Fruit fly (Drosophila melanogaster) whole organism, embryonic: Measurements from ENCODE around the gene nompC.

Source experiments
- Asciz ChIP-seq: fragments of 200-800 bp; sonication (Bioruptor generic); optimal IDR thresholded peaks from 2 replicates; lab custom pipeline; 2017; ENCODE audit warnings: missing biosample characterization, mild to moderate bottlenecking, missing genetic modification characterization, missing genetic modification reagents
- Atf6 ChIP-seq: fragments of 200-800 bp; sonication (Bioruptor generic); IDR thresholded peaks from 2 replicates; pipeline ENCODE4 v1.3.6; 2022; ENCODE audit warnings: missing biosample characterization, missing genetic modification characterization
- Bteb2 ChIP-seq: fragments of 200-800 bp; sonication (Bioruptor generic); optimal IDR thresholded peaks from 2 replicates; lab custom pipeline; 2016; ENCODE audit warnings: missing biosample characterization, missing genetic modification characterization
- CG11247 ChIP-seq: fragments of 200-800 bp; sonication (Bioruptor generic); IDR thresholded peaks from 2 replicates; pipeline ENCODE4 v1.3.6; 2022; ENCODE audit warnings: missing biosample characterization, missing genetic modification characterization
- CG12155 ChIP-seq: fragments of 200-800 bp; sonication (Bioruptor generic); optimal IDR thresholded peaks from 3 replicates; lab custom pipeline; 2016; ENCODE audit warnings: missing biosample characterization, missing genetic modification characterization
- CG13775 ChIP-seq: fragments of 200-800 bp; sonication (Bioruptor generic); optimal IDR thresholded peaks from 3 replicates; lab custom pipeline; 2017; ENCODE audit warnings: missing biosample characterization, mild to moderate bottlenecking, missing genetic modification characterization
- CG13894 ChIP-seq: fragments of 200-800 bp; sonication (Bioruptor generic); optimal IDR thresholded peaks from 3 replicates; lab custom pipeline; 2018; ENCODE audit warnings: missing biosample characterization, mild to moderate bottlenecking, missing genetic modification characterization, moderate library complexity
- CG15601 ChIP-seq: fragments of 200-800 bp; sonication (Bioruptor generic); optimal IDR thresholded peaks from 3 replicates; lab custom pipeline; 2019; ENCODE audit warnings: missing biosample characterization, mild to moderate bottlenecking, missing genetic modification characterization, moderate library complexity
- CG18619 ChIP-seq: fragments of 200-800 bp; sonication (Bioruptor generic); optimal IDR thresholded peaks from 3 replicates; lab custom pipeline; 2017; ENCODE audit warnings: missing biosample characterization, mild to moderate bottlenecking, missing genetic modification characterization
- CG2199 ChIP-seq: fragments of 200-800 bp; sonication (Bioruptor generic); IDR thresholded peaks from 3 replicates; pipeline ENCODE4 v1.3.6; 2022; ENCODE audit warnings: missing biosample characterization, missing genetic modification characterization
- CG30403 ChIP-seq: fragments of 200-800 bp; sonication (Bioruptor generic); optimal IDR thresholded peaks from 3 replicates; lab custom pipeline; 2016; ENCODE audit warnings: missing biosample characterization, missing genetic modification characterization
- CG31365 ChIP-seq: fragments of 200-800 bp; sonication (Bioruptor generic); optimal IDR thresholded peaks from 2 replicates; lab custom pipeline; 2018; ENCODE audit warnings: missing biosample characterization, mild to moderate bottlenecking, missing genetic modification characterization
- CG31441 ChIP-seq: fragments of 200-800 bp; sonication (Bioruptor generic); IDR thresholded peaks from 2 replicates; pipeline ENCODE4 v1.3.6; 2022; ENCODE audit warnings: missing biosample characterization, missing genetic modification characterization
- CG34224 ChIP-seq: fragments of 200-800 bp; sonication (Bioruptor generic); IDR thresholded peaks from 3 replicates; pipeline ENCODE4 v1.3.6; 2022; ENCODE audit warnings: missing biosample characterization, missing genetic modification characterization; ENCODE audit not compliant: partially characterized antibody
- CG34422 ChIP-seq: fragments of 200-800 bp; sonication (Bioruptor generic); IDR thresholded peaks from 3 replicates; pipeline ENCODE4 v1.3.6; 2022; ENCODE audit warnings: missing biosample characterization, missing genetic modification characterization
- CG4282 ChIP-seq: fragments of 200-800 bp; sonication (Bioruptor generic); optimal IDR thresholded peaks from 2 replicates; lab custom pipeline; 2016; ENCODE audit warnings: missing biosample characterization, missing genetic modification characterization
- CG4404 ChIP-seq: fragments of 200-800 bp; sonication (Bioruptor generic); IDR thresholded peaks from 2 replicates; pipeline ENCODE4 v1.3.6; 2022; ENCODE audit warnings: missing biosample characterization, missing genetic modification characterization
- CG5245 ChIP-seq: fragments of 200-800 bp; sonication (Bioruptor generic); optimal IDR thresholded peaks from 3 replicates; lab custom pipeline; 2016; ENCODE audit warnings: missing biosample characterization, missing genetic modification characterization
- CG6254 ChIP-seq: fragments of 200-800 bp; sonication (Bioruptor generic); optimal IDR thresholded peaks from 3 replicates; lab custom pipeline; 2017; ENCODE audit warnings: mild to moderate bottlenecking, missing biosample characterization, missing genetic modification reagents, missing genetic modification characterization
- CG6854 ChIP-seq: fragments of 200-800 bp; sonication (Bioruptor generic); optimal IDR thresholded peaks from 3 replicates; lab custom pipeline; 2017; ENCODE audit warnings: missing biosample characterization, mild to moderate bottlenecking, missing genetic modification characterization
- CG9876 ChIP-seq: fragments of 200-800 bp; sonication (Bioruptor generic); optimal IDR thresholded peaks from 2 replicates; lab custom pipeline; 2016; ENCODE audit warnings: missing biosample characterization, missing genetic modification characterization
- Chrac-16 ChIP-seq: fragments of 200-800 bp; sonication (Bioruptor generic); optimal IDR thresholded peaks from 3 replicates; lab custom pipeline; 2016; ENCODE audit warnings: missing biosample characterization, missing genetic modification characterization
- D19A ChIP-seq: fragments of 200-800 bp; optimal IDR thresholded peaks from 3 replicates; lab custom pipeline; 2019; ENCODE audit warnings: missing biosample characterization, mild to moderate bottlenecking, missing genetic modification characterization, moderate library complexity
- Dek ChIP-seq: fragments of 200-800 bp; sonication (Bioruptor generic); optimal IDR thresholded peaks from 3 replicates; lab custom pipeline; 2019; ENCODE audit warnings: missing biosample characterization, mild to moderate bottlenecking, missing genetic modification characterization, moderate library complexity
- H15 ChIP-seq: fragments of 200-800 bp; sonication (Bioruptor generic); IDR thresholded peaks from 3 replicates; pipeline ENCODE4 v1.3.6; 2022; ENCODE audit warnings: missing biosample characterization, missing genetic modification characterization
- H2.0 ChIP-seq: fragments of 200-800 bp; sonication (Bioruptor generic); IDR thresholded peaks from 2 replicates; pipeline ENCODE4 v1.3.6; 2022; ENCODE audit warnings: missing biosample characterization, missing genetic modification characterization
- HmgZ ChIP-seq: fragments of 200-800 bp; sonication (Bioruptor generic); optimal IDR thresholded peaks from 2 replicates; lab custom pipeline; 2018; ENCODE audit warnings: missing biosample characterization, mild to moderate bottlenecking, missing genetic modification characterization
- Hr39 ChIP-seq: fragments of >200 bp; optimal IDR thresholded peaks from 2 replicates; lab custom pipeline; 2017
- Jarid2 ChIP-seq: fragments of 200-800 bp; sonication (Bioruptor generic); optimal IDR thresholded peaks from 3 replicates; lab custom pipeline; 2017; ENCODE audit warnings: mild to moderate bottlenecking, missing biosample characterization, missing genetic modification reagents, missing genetic modification characterization
- Meics ChIP-seq: fragments of 200-800 bp; sonication (Bioruptor generic); optimal IDR thresholded peaks from 2 replicates; lab custom pipeline; 2017; ENCODE audit warnings: missing biosample characterization, mild to moderate bottlenecking, missing genetic modification characterization
- Pdp1 ChIP-seq, 2 experiments: fragments of 200-800 bp; sonication (Bioruptor generic); optimal IDR thresholded peaks; 3 replicates each; lab custom pipeline; 2016; ENCODE audit warnings: missing biosample characterization in 2 of 2, missing genetic modification characterization in 2 of 2, mild to moderate bottlenecking in 1 of 2, moderate library complexity in 1 of 2
- Xbp1 ChIP-seq: fragments of 200-800 bp; sonication (Bioruptor generic); optimal IDR thresholded peaks from 3 replicates; lab custom pipeline; 2016; ENCODE audit warnings: missing biosample characterization, mild to moderate bottlenecking, missing genetic modification characterization
- abd-A ChIP-seq: fragments of 200-800 bp; sonication (Bioruptor generic); optimal IDR thresholded peaks from 3 replicates; lab custom pipeline; 2019; ENCODE audit warnings: missing biosample characterization, mild to moderate bottlenecking, missing genetic modification characterization, moderate library complexity
- bab2 ChIP-seq: fragments of 200-800 bp; sonication (Bioruptor generic); optimal IDR thresholded peaks from 2 replicates; lab custom pipeline; 2016; ENCODE audit warnings: missing biosample characterization, missing genetic modification characterization
- bcd ChIP-seq: fragments of 200-800 bp; sonication (Bioruptor generic); optimal IDR thresholded peaks from 2 replicates; lab custom pipeline; 2017; ENCODE audit warnings: missing biosample characterization, mild to moderate bottlenecking, missing genetic modification characterization
- ci ChIP-seq: fragments of 200-800 bp; sonication (Bioruptor generic); IDR thresholded peaks from 3 replicates; pipeline ENCODE4 v1.3.6; 2022; ENCODE audit warnings: missing biosample characterization, missing genetic modification characterization
- dm ChIP-seq: fragments of 200-800 bp; sonication (Bioruptor generic); optimal IDR thresholded peaks from 3 replicates; lab custom pipeline; 2016; ENCODE audit warnings: missing biosample characterization, missing genetic modification characterization
- dmrt11E ChIP-seq: fragments of 200-800 bp; sonication (Bioruptor generic); optimal IDR thresholded peaks from 3 replicates; lab custom pipeline; 2018; ENCODE audit warnings: missing biosample characterization, mild to moderate bottlenecking, missing genetic modification characterization, moderate library complexity
- emc ChIP-seq: fragments of 200-800 bp; sonication (Bioruptor generic); optimal IDR thresholded peaks from 2 replicates; lab custom pipeline; 2016; ENCODE audit warnings: missing biosample characterization, missing genetic modification characterization
- gce ChIP-seq: fragments of 200-800 bp; sonication (Bioruptor generic); IDR thresholded peaks from 3 replicates; pipeline ENCODE4 v1.3.6; 2022; ENCODE audit warnings: missing biosample characterization, missing genetic modification characterization
- gcm2 ChIP-seq: fragments of 200-800 bp; sonication (Bioruptor generic); optimal IDR thresholded peaks from 2 replicates; lab custom pipeline; 2016; ENCODE audit warnings: missing biosample characterization, missing genetic modification characterization
- gsb ChIP-seq: fragments of 200-800 bp; sonication (Bioruptor generic); IDR thresholded peaks from 2 replicates; pipeline ENCODE4 v1.3.6; 2022; ENCODE audit warnings: missing biosample characterization, missing genetic modification characterization
- kay ChIP-seq: fragments of 200-800 bp; sonication (Bioruptor generic); optimal IDR thresholded peaks from 2 replicates; lab custom pipeline; 2016; ENCODE audit warnings: missing biosample characterization, missing genetic modification characterization
- kni ChIP-seq: fragments of 200-800 bp; sonication (Bioruptor generic); optimal IDR thresholded peaks from 3 replicates; lab custom pipeline; 2017; ENCODE audit warnings: mild to moderate bottlenecking, missing biosample characterization, missing genetic modification reagents, missing genetic modification characterization
- peb ChIP-seq: fragments of 200-800 bp; sonication (Bioruptor generic); IDR thresholded peaks from 2 replicates; pipeline ENCODE4 v1.3.6; 2022; ENCODE audit warnings: missing biosample characterization, missing genetic modification characterization
- pfk ChIP-seq: fragments of 200-800 bp; sonication (Bioruptor generic); optimal IDR thresholded peaks from 2 replicates; lab custom pipeline; 2018; ENCODE audit warnings: missing biosample characterization, mild to moderate bottlenecking, missing genetic modification characterization, moderate library complexity
- pros ChIP-seq: fragments of 200-800 bp; sonication (Bioruptor generic); optimal IDR thresholded peaks from 3 replicates; lab custom pipeline; 2019; ENCODE audit warnings: missing biosample characterization, mild to moderate bottlenecking, missing genetic modification characterization, moderate library complexity
- pzg ChIP-seq: fragments of 200-800 bp; sonication (Bioruptor generic); optimal IDR thresholded peaks from 3 replicates; lab custom pipeline; 2018; ENCODE audit warnings: missing biosample characterization, mild to moderate bottlenecking, missing genetic modification characterization, moderate library complexity
- ssp ChIP-seq: fragments of 200-800 bp; sonication (Bioruptor generic); IDR thresholded peaks from 2 replicates; pipeline ENCODE4 v1.3.6; 2022; ENCODE audit warnings: missing biosample characterization, missing genetic modification characterization
- wdn ChIP-seq: fragments of 200-800 bp; sonication (Bioruptor generic); IDR thresholded peaks from 2 replicates; pipeline ENCODE4 v1.3.6; 2022; ENCODE audit warnings: missing biosample characterization, missing genetic modification characterization
- yki ChIP-seq: fragments of >200 bp; optimal IDR thresholded peaks from 3 replicates; lab custom pipeline; 2018

The nompC gene

dm6 chr2L:5403552-5404330 is 57.7 kb downstream of the nompC start, which contains the start of gene H15 (continued):
- TF ChIP-seq CG18619 (GFP tag; lab: Kevin White, UChicago) (no peak), Hr39 (lab: Kevin White, UChicago) (no peak), yki (lab: Kevin White, UChicago) (no peak), CG11247 (GFP tag; lab: Robert Waterston, UW) (no peak), CG4282 (GFP tag; lab: Kevin White, UChicago) (no peak), CG31365 (tag; lab: Kevin White, UChicago) (no peak), Meics (GFP tag; lab: Kevin White, UChicago) (no peak), HmgZ (tag; lab: Kevin White, UChicago) (peak; percentile 60), Atf6 (no peak), CG5245 (no peak), dm (GFP tag; lab: Kevin White, UChicago) (no peak), Pdp1 (GFP tag; optimal IDR thresholded peaks at IDR 0.05; lab: Kevin White, UChicago) (no peak), bab2 (GFP tag; lab: Kevin White, UChicago) (no peak), ssp (GFP tag; lab: Robert Waterston, UW) (no peak), CG13775 (GFP tag; lab: Kevin White, UChicago) (no peak), CG30403 (GFP tag; lab: Kevin White, UChicago) (no peak), CG2199 (GFP tag; lab: Robert Waterston, UW) (peak; percentile 22; the same call in 1 of the 3 replicates), kni (GFP tag; lab: Kevin White, UChicago) (peak; percentile 93), CG6254 (GFP tag; lab: Kevin White, UChicago) (no peak), kay (peak; percentile 5), CG34224 (GFP tag; lab: Robert Waterston, UW) (peak; percentile 49; the same call in 2 of the 3 replicates), ci (GFP tag; lab: Robert Waterston, UW) (peak; percentile 30; the same call in 1 of the 3 replicates), peb (GFP tag; lab: Robert Waterston, UW) (no peak), CG6854 (GFP tag; lab: Kevin White, UChicago) (no peak), abd-A (tag; lab: Kevin White, UChicago) (peak; percentile 99), gcm2 (GFP tag; lab: Kevin White, UChicago) (no peak), D19A (tag; lab: Kevin White, UChicago) (no peak), pzg (GFP tag; lab: Kevin White, UChicago) (no peak), CG9876 (GFP tag; lab: Kevin White, UChicago) (no peak), H15 (GFP tag; lab: Robert Waterston, UW) (no peak; the same call in 2 of the 3 replicates), Xbp1 (GFP tag; lab: Kevin White, UChicago) (no peak), CG34422 (GFP tag; lab: Robert Waterston, UW) (no peak), Jarid2 (GFP tag; lab: Kevin White, UChicago) (peak; percentile 81), gsb (GFP tag; lab: Robert Waterston, UW) (no peak), Chrac-16 (no peak), CG12155 (GFP tag; lab: Kevin White, UChicago) (no peak), H2.0 (GFP tag; lab: Robert Waterston, UW) (no peak), bcd (GFP tag; lab: Kevin White, UChicago) (no peak), Bteb2 (GFP tag; lab: Kevin White, UChicago) (no peak), Dek (tag; lab: Kevin White, UChicago) (no peak), gce (GFP tag; lab: Robert Waterston, UW) (no peak), pros (GFP tag; lab: Kevin White, UChicago) (peak; percentile 85), CG31441 (GFP tag; lab: Robert Waterston, UW) (no peak), CG13894 (tag; lab: Kevin White, UChicago) (no peak), dmrt11E (no peak), CG15601 (no peak), Asciz (GFP tag; lab: Kevin White, UChicago) (no peak), pfk (GFP tag; lab: Kevin White, UChicago) (peak; percentile 95), emc (GFP tag; lab: Kevin White, UChicago) (no peak), CG4404 (GFP tag; lab: Robert Waterston, UW) (no peak), wdn (GFP tag; lab: Robert Waterston, UW) (no peak)
